Worm (Caenorhabditis elegans) whole organism, early embryonic: Measurements from ENCODE around the gene F58G1.3.

Experiments used
- B0310.2 ChIP-seq: sonication (generic microtip); optimal IDR thresholded peaks from 2 replicates; lab custom pipeline; 2016; ENCODE audit warnings: mild to moderate bottlenecking, missing genetic modification characterization, missing compliant biosample characterization
- F13C5.2 ChIP-seq: sonication (generic microtip); optimal IDR thresholded peaks from 2 replicates; lab custom pipeline; 2017; ENCODE audit warnings: mild to moderate bottlenecking, missing genetic modification characterization, inconsistent platforms, missing compliant biosample characterization
- aly-1 ChIP-seq: sonication (generic microtip); optimal IDR thresholded peaks from 2 replicates; lab custom pipeline; 2016; ENCODE audit warnings: missing genetic modification characterization, missing compliant biosample characterization
- ama-1 ChIP-seq: fragments of 150-350 bp; optimal IDR thresholded peaks from 2 replicates; lab custom pipeline; 2014
- ceh-13 ChIP-seq: fragments of 200-800 bp; sonication (Bioruptor generic); optimal IDR thresholded peaks from 2 replicates; lab custom pipeline; 2018; ENCODE audit warnings: mild to moderate bottlenecking, missing genetic modification characterization, missing compliant biosample characterization
- ceh-36 ChIP-seq: sonication (generic microtip); optimal IDR thresholded peaks from 2 replicates; lab custom pipeline; 2016; ENCODE audit warnings: missing genetic modification characterization, inconsistent platforms, missing compliant biosample characterization
- ets-7 ChIP-seq: sonication (generic microtip); optimal IDR thresholded peaks from 2 replicates; lab custom pipeline; 2016; ENCODE audit warnings: missing genotype, missing genetic modification characterization, missing compliant biosample characterization
- flt-1 ChIP-seq: fragments of 200-800 bp; sonication (Bioruptor generic); IDR thresholded peaks from 2 replicates; pipeline ENCODE4 v1.3.6; 2022; ENCODE audit warnings: missing genetic modification characterization, missing compliant biosample characterization
- hmbx-1 ChIP-seq: sonication (generic microtip); optimal IDR thresholded peaks from 2 replicates; lab custom pipeline; 2016; ENCODE audit warnings: mild to moderate bottlenecking, missing genetic modification characterization, missing compliant biosample characterization
- hmg-4 ChIP-seq: fragments of 200-800 bp; sonication (Bioruptor generic); optimal IDR thresholded peaks from 2 replicates; lab custom pipeline; 2018; ENCODE audit warnings: mild to moderate bottlenecking, missing genetic modification characterization, missing compliant biosample characterization
- hnd-1 ChIP-seq: sonication (generic microtip); optimal IDR thresholded peaks from 2 replicates; lab custom pipeline; 2016; ENCODE audit warnings: missing genetic modification characterization, missing compliant biosample characterization
- pes-1 ChIP-seq: fragments of 200-800 bp; sonication (Bioruptor generic); IDR thresholded peaks from 2 replicates; pipeline ENCODE4 v1.3.6; 2022; ENCODE audit warnings: missing genetic modification reagents, missing genetic modification characterization, missing compliant biosample characterization
- scrt-1 ChIP-seq: fragments of 200-800 bp; sonication (Bioruptor generic); IDR thresholded peaks from 2 replicates; pipeline ENCODE4 v1.3.6; 2022; ENCODE audit warnings: missing genetic modification characterization, missing compliant biosample characterization
- sea-1 ChIP-seq: fragments of 200-800 bp; sonication (Bioruptor generic); conservative IDR thresholded peaks from 2 replicates; pipeline ENCODE4 v1.3.6; 2022; ENCODE audit warnings: missing genetic modification characterization, missing compliant biosample characterization
- tbx-11 ChIP-seq: fragments of 200-800 bp; sonication (Bioruptor generic); IDR thresholded peaks from 2 replicates; pipeline ENCODE4 v1.3.6; 2022; ENCODE audit warnings: missing genetic modification characterization, missing compliant biosample characterization
- tbx-37 ChIP-seq: fragments of 200-800 bp; sonication (Bioruptor generic); conservative IDR thresholded peaks from 2 replicates; pipeline ENCODE4 v1.3.6; 2022; ENCODE audit warnings: missing genetic modification reagents, missing genetic modification characterization, missing compliant biosample characterization
- tra-4 ChIP-seq: sonication (generic microtip); optimal IDR thresholded peaks from 2 replicates; lab custom pipeline; 2017; ENCODE audit warnings: missing genetic modification characterization, missing compliant biosample characterization

Gene F58G1.3

DNA sequence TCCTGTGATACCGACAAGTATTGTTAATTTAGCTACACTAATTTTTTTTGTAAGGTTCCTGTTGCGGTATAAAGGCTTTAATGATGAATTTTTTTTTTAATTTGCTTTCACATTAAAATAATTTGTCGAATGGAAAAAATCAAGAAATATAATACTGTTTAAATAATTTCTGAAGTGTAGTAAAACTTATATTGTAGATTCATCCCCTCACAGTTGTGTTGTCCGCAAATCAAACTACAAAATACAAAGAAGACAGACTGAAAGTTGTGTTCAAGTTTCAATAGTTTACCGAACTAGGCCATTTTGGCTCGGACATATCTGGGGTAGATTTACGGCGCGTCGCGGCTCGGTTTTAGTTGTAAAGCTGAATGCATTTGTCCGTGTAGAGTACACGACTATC lies 30.8 kb downstream of the F58G1.3 start:
- TF ChIP-seq ceh-36 (tag; lab: Kevin White, UChicago): no peak
- no peak for TF ChIP-seq ets-7 (tag; lab: Kevin White, UChicago)
- TF ChIP-seq pes-1 (GFP tag; lab: Robert Waterston, UW): no peak
- TF ChIP-seq tbx-11: no peak

DNA sequence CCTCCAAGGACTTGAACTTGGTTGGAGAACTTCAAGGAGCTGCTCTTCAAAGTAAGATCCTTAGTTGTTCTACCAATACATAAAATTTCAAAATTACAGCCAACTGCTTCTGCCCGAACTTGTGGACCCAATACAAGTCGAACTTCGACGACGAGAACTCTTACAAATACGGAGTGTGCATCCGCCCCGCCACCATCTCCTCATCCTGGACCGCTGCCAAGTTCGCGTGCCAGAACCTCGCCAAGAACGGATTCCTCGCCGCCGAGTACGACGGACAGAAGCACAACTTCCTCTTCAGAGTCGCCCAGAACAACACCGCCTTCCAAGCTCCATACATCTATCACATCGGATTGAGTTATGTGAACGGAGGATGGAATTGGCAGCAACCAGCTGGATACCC lies 31.5 kb downstream of the F58G1.3 start:
- TF ChIP-seq F13C5.2 (tag; lab: Kevin White, UChicago) (no peak), aly-1 (tag; lab: Kevin White, UChicago) (no peak)

DNA sequence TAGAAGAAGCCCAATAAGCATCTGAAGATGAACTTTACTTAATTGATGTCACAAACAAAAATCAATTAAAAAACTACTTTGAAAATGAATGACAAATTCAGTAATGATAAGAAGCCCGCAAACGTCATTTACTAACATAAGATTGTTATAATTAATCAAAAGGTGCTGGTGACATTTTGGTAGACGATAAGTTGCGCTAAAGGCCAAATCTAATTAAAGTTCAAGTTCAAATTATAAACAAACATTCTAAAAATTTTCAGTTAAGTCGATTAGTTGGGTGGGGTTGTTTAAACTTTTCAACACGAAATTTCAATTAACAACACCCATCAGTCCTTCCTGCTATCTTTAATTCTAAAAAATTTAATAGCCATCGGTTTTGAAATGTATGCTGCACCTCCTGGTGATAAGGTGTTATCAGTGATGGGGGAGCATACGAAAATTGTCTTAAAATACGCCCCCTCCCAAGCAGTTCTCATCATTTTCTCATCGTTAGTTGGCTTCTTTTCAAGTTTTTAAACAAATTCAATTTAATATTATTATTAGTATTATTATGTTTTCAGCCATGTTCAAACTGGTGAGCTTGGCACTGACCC lies 33.0 kb downstream of the F58G1.3 start, which contains the start of the genes clec-62 and clec-63:
clec-62 (minus strand) TSS at position 51 of the 593 bp plus-strand sequence.
clec-63 (plus strand) TSS at position 561 of the 593 bp plus-strand sequence.
- TF ChIP-seq hmbx-1: no peak
- TF ChIP-seq scrt-1: no peak
- no peak for TF ChIP-seq ets-7 (tag; lab: Kevin White, UChicago)
- TF ChIP-seq hnd-1 (tag; lab: Kevin White, UChicago): no peak
- no peak for TF ChIP-seq tbx-37 (GFP tag; lab: Robert Waterston, UW)
- TF ChIP-seq sea-1 (GFP tag; lab: Robert Waterston, UW): no peak
- TF ChIP-seq hmg-4 (GFP tag; lab: Kevin White, UChicago): no peak
- TF ChIP-seq B0310.2 (tag; lab: Kevin White, UChicago): no peak
- TF ChIP-seq F13C5.2 (tag; lab: Kevin White, UChicago): no peak
- TF ChIP-seq pes-1 (GFP tag; lab: Robert Waterston, UW): no peak
- no peak for TF ChIP-seq ama-1 (lab: Kevin White, UChicago)
- TF ChIP-seq ceh-13 (GFP tag; lab: Kevin White, UChicago): no peak
- TF ChIP-seq tra-4 (tag; lab: Kevin White, UChicago): no peak
- TF ChIP-seq ceh-36 (tag; lab: Kevin White, UChicago): no peak
- no peak for TF ChIP-seq flt-1 (GFP tag; lab: Robert Waterston, UW)

- TF ChIP-seq hnd-1 (tag; lab: Kevin White, UChicago) (no peak), tra-4 (tag; lab: Kevin White, UChicago) (no peak), ets-7 (tag; lab: Kevin White, UChicago) (no peak), aly-1 (tag; lab: Kevin White, UChicago) (no peak), flt-1 (GFP tag; lab: Robert Waterston, UW) (no peak), tbx-37 (GFP tag; lab: Robert Waterston, UW) (no peak), scrt-1 (no peak), hmbx-1 (no peak), pes-1 (GFP tag; lab: Robert Waterston, UW) (no peak), F13C5.2 (tag; lab: Kevin White, UChicago) (no peak), B0310.2 (tag; lab: Kevin White, UChicago) (no peak), hmg-4 (GFP tag; lab: Kevin White, UChicago) (no peak), sea-1 (GFP tag; lab: Robert Waterston, UW) (no peak), ceh-13 (GFP tag; lab: Kevin White, UChicago) (no peak), ceh-36 (tag; lab: Kevin White, UChicago) (no peak), tbx-11 (no peak), ama-1 (lab: Kevin White, UChicago) (no peak)
These were observed 35.7 kb downstream of the F58G1.3 start for ce11 chrII:12892407-12892806.

DNA sequence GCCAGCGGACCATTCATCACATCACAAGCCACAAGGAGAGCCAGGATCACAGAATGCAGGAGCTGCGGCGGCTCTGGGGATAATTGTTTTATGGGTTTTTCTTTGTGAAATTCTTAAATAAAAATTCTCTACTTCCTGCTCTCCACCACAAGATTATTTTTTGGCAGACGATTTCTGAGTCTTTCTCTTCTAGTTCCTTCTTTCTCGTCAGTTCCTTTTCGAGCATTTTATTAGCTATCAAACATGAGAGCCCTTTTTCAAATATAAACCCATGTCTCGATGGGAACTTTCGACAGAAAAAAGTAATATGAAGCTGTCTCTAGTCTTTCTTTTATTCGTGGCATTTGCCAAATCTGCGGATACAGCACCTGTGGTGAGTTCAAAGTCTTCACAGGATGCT lies 39.7 kb downstream of the F58G1.3 start, which contains the start of gene F35C5.3:
F35C5.3 (plus strand) TSS at position 301 of the 400 bp plus-strand sequence.
- TF ChIP-seq ama-1 (lab: Kevin White, UChicago) (no peak), B0310.2 (tag; lab: Kevin White, UChicago) (no peak), hnd-1 (tag; lab: Kevin White, UChicago) (no peak), hmbx-1 (no peak), tbx-11 (no peak), tra-4 (tag; lab: Kevin White, UChicago) (no peak), tbx-37 (GFP tag; lab: Robert Waterston, UW) (no peak), F13C5.2 (tag; lab: Kevin White, UChicago) (no peak), flt-1 (GFP tag; lab: Robert Waterston, UW) (no peak), ceh-36 (tag; lab: Kevin White, UChicago) (no peak), aly-1 (tag; lab: Kevin White, UChicago) (no peak), ceh-13 (GFP tag; lab: Kevin White, UChicago) (no peak), scrt-1 (no peak), sea-1 (GFP tag; lab: Robert Waterston, UW) (no peak), pes-1 (GFP tag; lab: Robert Waterston, UW) (no peak), ets-7 (tag; lab: Kevin White, UChicago) (no peak), hmg-4 (GFP tag; lab: Kevin White, UChicago) (no peak)

- TF ChIP-seq ets-7 (tag; lab: Kevin White, UChicago): no peak
- no peak for TF ChIP-seq hmbx-1
- TF ChIP-seq pes-1 (GFP tag; lab: Robert Waterston, UW): no peak
- no peak for TF ChIP-seq hmg-4 (GFP tag; lab: Kevin White, UChicago)
- no peak for TF ChIP-seq aly-1 (tag; lab: Kevin White, UChicago)
- TF ChIP-seq ceh-13 (GFP tag; lab: Kevin White, UChicago): no peak
- TF ChIP-seq flt-1 (GFP tag; lab: Robert Waterston, UW): no peak
- TF ChIP-seq B0310.2 (tag; lab: Kevin White, UChicago): no peak
These were observed 43.2 kb downstream of the F58G1.3 start, which contains the start of gene sra-14 for ce11 chrII:12884972-12885371. Gene sra-14 (plus strand): TSS chrII:12885272.

DNA sequence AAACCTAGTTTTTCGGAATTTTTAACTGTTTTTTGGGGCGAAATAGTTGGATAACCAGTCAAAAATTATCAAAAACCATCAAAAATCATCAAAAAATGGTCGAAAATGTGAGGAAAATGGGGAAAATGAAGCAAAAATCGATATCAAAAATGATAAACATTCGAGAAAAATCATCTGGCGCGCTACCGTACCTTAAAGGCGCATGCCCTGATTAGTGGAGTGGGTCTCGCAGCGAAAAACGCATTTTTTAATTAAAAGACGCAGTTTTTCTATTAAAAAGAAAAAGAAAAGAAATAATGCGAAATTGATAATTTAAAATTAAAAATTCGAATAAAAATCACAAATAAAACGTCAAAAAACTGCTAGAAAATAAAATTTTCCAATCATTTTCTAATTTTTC lies 47.7 kb downstream of the F58G1.3 start, which contains the start of gene F35C5.1:
F35C5.1 (plus strand) TSS at position 399 of the 400 bp plus-strand sequence.
- TF ChIP-seq ceh-36 (tag; lab: Kevin White, UChicago) (no peak), hmg-4 (GFP tag; lab: Kevin White, UChicago) (no peak), flt-1 (GFP tag; lab: Robert Waterston, UW) (no peak), tbx-37 (GFP tag; lab: Robert Waterston, UW) (no peak), hmbx-1 (no peak), scrt-1 (no peak), pes-1 (GFP tag; lab: Robert Waterston, UW) (no peak), ceh-13 (GFP tag; lab: Kevin White, UChicago) (no peak), ama-1 (lab: Kevin White, UChicago) (no peak), tbx-11 (no peak), B0310.2 (tag; lab: Kevin White, UChicago) (no peak), aly-1 (tag; lab: Kevin White, UChicago) (no peak), hnd-1 (tag; lab: Kevin White, UChicago) (no peak)
